ENCODE assay signal across 1 fruit fly cellular context in the genomic region with DNA sequence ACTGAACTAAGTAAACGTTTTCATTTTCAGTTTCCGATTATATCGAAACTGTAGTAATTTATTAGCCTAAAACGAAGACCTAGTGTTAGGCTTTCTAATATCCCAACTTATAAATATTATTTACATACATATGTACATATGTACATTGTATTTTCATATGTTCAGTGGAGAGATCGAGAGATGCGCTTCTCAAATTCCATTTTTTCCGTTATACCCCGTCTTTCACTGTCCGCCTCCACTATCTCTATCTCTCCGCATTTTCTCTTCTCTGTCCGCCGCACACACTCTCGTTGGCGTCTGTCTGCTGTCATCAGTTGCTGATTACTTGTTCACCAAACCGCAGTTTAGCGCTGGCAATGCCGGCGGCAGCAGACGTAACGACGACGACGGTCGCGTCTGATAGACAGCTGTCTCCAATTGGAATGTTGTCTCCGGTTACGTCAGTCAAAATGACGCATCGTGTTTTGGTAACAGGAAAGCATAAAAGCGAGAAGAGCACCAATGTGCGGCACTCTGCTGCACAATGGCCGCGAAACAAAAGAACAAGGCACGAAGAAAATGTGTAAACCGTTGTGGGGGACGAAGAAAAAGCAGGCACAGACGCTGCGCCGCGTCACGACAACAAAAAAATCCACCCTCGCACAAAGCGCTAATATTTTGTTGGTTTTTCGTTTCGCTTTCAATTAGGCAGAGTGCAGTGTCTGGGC.
TF ChIP-seq lines count a peak whose summit lies in the region.

A gene (plus strand): TSS at position 340 of the 707 bp plus-strand sequence.

TF ChIP-seq in whole organism, embryonic, 481 proteins besides CTCF, POLR2A, EP300 and RAD21 (continued from another document and continues in another):
- TF ChIP-seq CG13123 (GFP tag; optimal IDR thresholded peaks at IDR 0.05; lab: Kevin White, UChicago) (no peak), CG17186 (GFP tag; optimal IDR thresholded peaks at IDR 0.05; lab: Kevin White, UChicago) (no peak), lab (GFP tag; optimal IDR thresholded peaks at IDR 0.05; lab: Kevin White, UChicago) (no peak), zen2 (GFP tag; IDR thresholded peaks at IDR 0.05; lab: Robert Waterston, UW; ENCODE audit: partially characterized antibody) (0 out of 3 replicates have a peak, but pooled peaks have one; percentile 50), CG12071 (GFP tag; optimal IDR thresholded peaks at IDR 0.05; lab: Kevin White, UChicago) (peak; percentile 29), CG13775 (GFP tag; optimal IDR thresholded peaks at IDR 0.05; lab: Kevin White, UChicago) (no peak), CG15479 (GFP tag; optimal IDR thresholded peaks at IDR 0.05; lab: Kevin White, UChicago) (peak; percentile 58), Antp (GFP tag; optimal IDR thresholded peaks at IDR 0.05; lab: Kevin White, UChicago) (no peak), ranshi (GFP tag; IDR thresholded peaks at IDR 0.05; lab: Robert Waterston, UW) (no peak), PHDP (tag; optimal IDR thresholded peaks at IDR 0.05; lab: Kevin White, UChicago) (no peak), CG8290 (GFP tag; optimal IDR thresholded peaks at IDR 0.05; lab: Kevin White, UChicago) (no peak), CG8290 (tag; optimal IDR thresholded peaks at IDR 0.05; lab: Kevin White, UChicago) (peak in 1 of 2 experiments; percentile 29), nerfin-1 (tag; optimal IDR thresholded peaks at IDR 0.05; lab: Kevin White, UChicago) (no peak), nmo (GFP tag; optimal IDR thresholded peaks at IDR 0.05; lab: Kevin White, UChicago) (no peak), Oaz (GFP tag; IDR thresholded peaks at IDR 0.05; lab: Robert Waterston, UW) (no peak), CG2202 (tag; optimal IDR thresholded peaks at IDR 0.05; lab: Kevin White, UChicago) (no peak), Sox100B (GFP tag; optimal IDR thresholded peaks at IDR 0.05; lab: Kevin White, UChicago) (no peak), hb (GFP tag; IDR thresholded peaks at IDR 0.05; lab: Robert Waterston, UW; ENCODE audit: partially characterized antibody) (no peak), CG6854 (GFP tag; optimal IDR thresholded peaks at IDR 0.05; lab: Kevin White, UChicago) (no peak), abd-A (tag; optimal IDR thresholded peaks at IDR 0.05; lab: Kevin White, UChicago) (peak; percentile 92), CG10209 (GFP tag; optimal IDR thresholded peaks at IDR 0.05; lab: Kevin White, UChicago) (peak; percentile 58), CG10147 (GFP tag; optimal IDR thresholded peaks at IDR 0.05; lab: Kevin White, UChicago) (no peak), Hr51 (GFP tag; optimal IDR thresholded peaks at IDR 0.05; lab: Kevin White, UChicago) (no peak), so (GFP tag; IDR thresholded peaks at IDR 0.05; lab: Robert Waterston, UW) (peak; percentile 72; the same call in 1 of the 3 replicates), cg (GFP tag; optimal IDR thresholded peaks at IDR 0.05; lab: Kevin White, UChicago) (peak; percentile 38), CG14014 (GFP tag; IDR thresholded peaks at IDR 0.05; lab: Robert Waterston, UW) (no peak), danr (GFP tag; IDR thresholded peaks at IDR 0.05; lab: Robert Waterston, UW) (no peak), BEAF-32 (GFP tag; optimal IDR thresholded peaks at IDR 0.05; lab: Kevin White, UChicago) (peak; percentile 25), dmrt99B (tag; optimal IDR thresholded peaks at IDR 0.05; lab: Kevin White, UChicago) (no peak), CG2875 (GFP tag; optimal IDR thresholded peaks at IDR 0.05; lab: Kevin White, UChicago) (no peak), z (GFP tag; IDR thresholded peaks at IDR 0.05; lab: Robert Waterston, UW) (no peak), CG2120 (GFP tag; optimal IDR thresholded peaks at IDR 0.05; lab: Kevin White, UChicago) (no peak), ERR (GFP tag; optimal IDR thresholded peaks at IDR 0.05; lab: Kevin White, UChicago) (no peak), Doc2 (GFP tag; IDR thresholded peaks at IDR 0.05; lab: Robert Waterston, UW) (no peak), Elba2 (GFP tag; optimal IDR thresholded peaks at IDR 0.05; lab: Kevin White, UChicago) (peak; percentile 85), fd64A (GFP tag; optimal IDR thresholded peaks at IDR 0.05; lab: Kevin White, UChicago) (peak; percentile 16), Xrp1 (GFP tag; IDR thresholded peaks at IDR 0.05; lab: Robert Waterston, UW) (no peak), kni (GFP tag; optimal IDR thresholded peaks at IDR 0.05; lab: Kevin White, UChicago) (peak; percentile 86), CG32532 (GFP tag; IDR thresholded peaks at IDR 0.05; lab: Robert Waterston, UW) (no peak), gce (GFP tag; IDR thresholded peaks at IDR 0.05; lab: Robert Waterston, UW) (no peak), ham (GFP tag; IDR thresholded peaks at IDR 0.05; lab: Robert Waterston, UW) (no peak), CG7839 (tag; optimal IDR thresholded peaks at IDR 0.05; lab: Kevin White, UChicago) (no peak), sim (GFP tag; IDR thresholded peaks at IDR 0.05; lab: Robert Waterston, UW) (no peak), CG4854 (GFP tag; optimal IDR thresholded peaks at IDR 0.05; lab: Kevin White, UChicago) (no peak), Meics (GFP tag; optimal IDR thresholded peaks at IDR 0.05; lab: Kevin White, UChicago) (no peak), D (optimal IDR thresholded peaks at IDR 0.05; lab: Kevin White, UChicago) (peak; percentile 5), D (GFP tag; optimal IDR thresholded peaks at IDR 0.05; lab: Kevin White, UChicago) (no peak), CoRest (tag; optimal IDR thresholded peaks at IDR 0.05; lab: Kevin White, UChicago) (no peak), chm (GFP tag; IDR thresholded peaks at IDR 0.05; lab: Robert Waterston, UW) (peak; percentile 64; the same call in 1 of the 2 replicates), CG6765 (GFP tag; optimal IDR thresholded peaks at IDR 0.05; lab: Kevin White, UChicago) (no peak), nerfin-2 (GFP tag; IDR thresholded peaks at IDR 0.05; lab: Robert Waterston, UW; ENCODE audit: partially characterized antibody) (peak; percentile 53; the same call in 1 of the 2 replicates), CG32767 (GFP tag; IDR thresholded peaks at IDR 0.05; lab: Robert Waterston, UW) (peak; percentile 60; the same call in 1 of the 2 replicates), CG16863 (GFP tag; optimal IDR thresholded peaks at IDR 0.05; lab: Kevin White, UChicago) (no peak), CG10267 (tag; optimal IDR thresholded peaks at IDR 0.05; lab: Kevin White, UChicago) (no peak), Side (GFP tag; optimal IDR thresholded peaks at IDR 0.05; lab: Kevin White, UChicago) (no peak), bigmax (GFP tag; optimal IDR thresholded peaks at IDR 0.05; lab: Kevin White, UChicago) (no peak), E2f2 (GFP tag; IDR thresholded peaks at IDR 0.05; lab: Robert Waterston, UW) (0 out of 2 replicates have a peak, but pooled peaks have one; percentile 7), sc (optimal IDR thresholded peaks at IDR 0.05; lab: Kevin White, UChicago) (no peak), sc (GFP tag; optimal IDR thresholded peaks at IDR 0.05; lab: Kevin White, UChicago) (no peak), CG17802 (tag; optimal IDR thresholded peaks at IDR 0.05; lab: Kevin White, UChicago) (no peak), phol (tag; optimal IDR thresholded peaks at IDR 0.05; lab: Kevin White, UChicago) (no peak), tna (GFP tag; IDR thresholded peaks at IDR 0.05; lab: Robert Waterston, UW; ENCODE audit: partially characterized antibody) (peak; percentile 46; the same call in 1 of the 2 replicates), Sox102F (GFP tag; optimal IDR thresholded peaks at IDR 0.05; lab: Kevin White, UChicago) (peak; percentile 0), zen (tag; optimal IDR thresholded peaks at IDR 0.05; lab: Kevin White, UChicago) (peak; percentile 70), CG8281 (tag; optimal IDR thresholded peaks at IDR 0.05; lab: Kevin White, UChicago) (no peak), mam (GFP tag; optimal IDR thresholded peaks at IDR 0.05; lab: Kevin White, UChicago) (no peak), crol (GFP tag; IDR thresholded peaks at IDR 0.05; lab: Robert Waterston, UW) (peak; percentile 70), kay (GFP tag; optimal IDR thresholded peaks at IDR 0.05; lab: Kevin White, UChicago) (peak; percentile 47), CG14710 (tag; optimal IDR thresholded peaks at IDR 0.05; lab: Kevin White, UChicago) (no peak), vvl (GFP tag; IDR thresholded peaks at IDR 0.05; lab: Robert Waterston, UW) (peak; percentile 36; the same call in 1 of the 2 replicates), CG10462 (GFP tag; optimal IDR thresholded peaks at IDR 0.05; lab: Kevin White, UChicago) (no peak), ash1 (GFP tag; optimal IDR thresholded peaks at IDR 0.05; lab: Kevin White, UChicago) (no peak), Mes4 (GFP tag; optimal IDR thresholded peaks at IDR 0.05; lab: Kevin White, UChicago) (no peak), CG11247 (GFP tag; IDR thresholded peaks at IDR 0.05; lab: Robert Waterston, UW) (no peak), lola (GFP tag; optimal IDR thresholded peaks at IDR 0.05; lab: Kevin White, UChicago) (no peak), CrebB (tag; optimal IDR thresholded peaks at IDR 0.05; lab: Kevin White, UChicago) (no peak), CG5953 (GFP tag; IDR thresholded peaks at IDR 0.05; lab: Robert Waterston, UW) (0 out of 2 replicates have a peak, but pooled peaks have one; percentile 3), tin (GFP tag; optimal IDR thresholded peaks at IDR 0.05; lab: Kevin White, UChicago) (no peak), CG8089 (GFP tag; optimal IDR thresholded peaks at IDR 0.05; lab: Kevin White, UChicago) (no peak), CG31224 (GFP tag; IDR thresholded peaks at IDR 0.05; lab: Robert Waterston, UW) (peak; percentile 100), CG7271 (tag; optimal IDR thresholded peaks at IDR 0.05; lab: Kevin White, UChicago) (no peak), croc (GFP tag; conservative IDR thresholded peaks at IDR 0.05; lab: Robert Waterston, UW) (no peak), NC2α (GFP tag; optimal IDR thresholded peaks at IDR 0.05; lab: Kevin White, UChicago) (no peak), hkb (optimal IDR thresholded peaks at IDR 0.05; lab: Kevin White, UChicago) (peak; percentile 58), hkb (GFP tag; IDR thresholded peaks at IDR 0.05; lab: Robert Waterston, UW) (no peak), CG17385 (GFP tag; optimal IDR thresholded peaks at IDR 0.05; lab: Kevin White, UChicago) (no peak), pb (GFP tag; optimal IDR thresholded peaks at IDR 0.05; lab: Kevin White, UChicago) (peak; percentile 21), grn (GFP tag; optimal IDR thresholded peaks at IDR 0.05; lab: Kevin White, UChicago) (peak; percentile 54), ci (GFP tag; IDR thresholded peaks at IDR 0.05; lab: Robert Waterston, UW) (peak; percentile 77; the same call in 2 of the 3 replicates), Oli (tag; optimal IDR thresholded peaks at IDR 0.05; lab: Kevin White, UChicago) (no peak), CG42726 (GFP tag; IDR thresholded peaks at IDR 0.05; lab: Robert Waterston, UW; ENCODE audit: partially characterized antibody) (no peak), CG34224 (GFP tag; IDR thresholded peaks at IDR 0.05; lab: Robert Waterston, UW; ENCODE audit: partially characterized antibody) (peak; percentile 59; the same call in 2 of the 3 replicates), CG6813 (GFP tag; optimal IDR thresholded peaks at IDR 0.05; lab: Kevin White, UChicago) (peak; percentile 38), CG18476 (GFP tag; optimal IDR thresholded peaks at IDR 0.05; lab: Kevin White, UChicago) (peak; percentile 93), org-1 (GFP tag; optimal IDR thresholded peaks at IDR 0.05; lab: Kevin White, UChicago) (no peak), CG6689 (GFP tag; IDR thresholded peaks at IDR 0.05; lab: Robert Waterston, UW) (no peak), ems (GFP tag; optimal IDR thresholded peaks at IDR 0.05; lab: Kevin White, UChicago) (no peak), CkIIα-i1 (GFP tag; IDR thresholded peaks at IDR 0.05; lab: Robert Waterston, UW) (no peak), CG17359 (tag; optimal IDR thresholded peaks at IDR 0.05; lab: Kevin White, UChicago) (no peak), nom (GFP tag; optimal IDR thresholded peaks at IDR 0.05; lab: Kevin White, UChicago) (peak; percentile 22), CG4707 (GFP tag; optimal IDR thresholded peaks at IDR 0.05; lab: Kevin White, UChicago) (peak; percentile 37), MESR4 (GFP tag; optimal IDR thresholded peaks at IDR 0.05; lab: Kevin White, UChicago) (no peak), Chrac-16 (GFP tag; optimal IDR thresholded peaks at IDR 0.05; lab: Kevin White, UChicago) (no peak), CG17568 (GFP tag; optimal IDR thresholded peaks at IDR 0.05; lab: Kevin White, UChicago) (no peak), CG2889 (GFP tag; IDR thresholded peaks at IDR 0.05; lab: Robert Waterston, UW) (no peak), ftz-f1 (GFP tag; optimal IDR thresholded peaks at IDR 0.05; lab: Kevin White, UChicago) (peak; percentile 46), Pdp1 (GFP tag; optimal IDR thresholded peaks at IDR 0.05; lab: Kevin White, UChicago) (peak in 1 of 2 experiments; percentile 99), CG34376 (GFP tag; optimal IDR thresholded peaks at IDR 0.05; lab: Kevin White, UChicago) (no peak), oc (tag; optimal IDR thresholded peaks at IDR 0.05; lab: Kevin White, UChicago) (peak; percentile 36), gro (GFP tag; optimal IDR thresholded peaks at IDR 0.05; lab: Kevin White, UChicago) (no peak), vnd (GFP tag; IDR thresholded peaks at IDR 0.05; lab: Robert Waterston, UW; ENCODE audit: partially characterized antibody) (peak; percentile 56; the same call in 1 of the 3 replicates), CG8944 (GFP tag; optimal IDR thresholded peaks at IDR 0.05; lab: Kevin White, UChicago) (no peak), sr (GFP tag; IDR thresholded peaks at IDR 0.05; lab: Robert Waterston, UW) (peak; percentile 42; the same call in 1 of the 3 replicates), tll (GFP tag; optimal IDR thresholded peaks at IDR 0.05; lab: Kevin White, UChicago) (no peak), slbo (GFP tag; IDR thresholded peaks at IDR 0.05; lab: Robert Waterston, UW) (no peak), Aef1 (GFP tag; IDR thresholded peaks at IDR 0.05; lab: Robert Waterston, UW) (0 out of 3 replicates have a peak, but pooled peaks have one; percentile 28), HLHmδ (GFP tag; optimal IDR thresholded peaks at IDR 0.05; lab: Kevin White, UChicago) (peak; percentile 61), CG2199 (GFP tag; IDR thresholded peaks at IDR 0.05; lab: Robert Waterston, UW) (0 out of 3 replicates have a peak, but pooled peaks have one; percentile 44), CG1603 (tag; optimal IDR thresholded peaks at IDR 0.05; lab: Kevin White, UChicago) (no peak), CG17829 (tag; optimal IDR thresholded peaks at IDR 0.05; lab: Kevin White, UChicago) (peak; percentile 87), hbn (GFP tag; IDR thresholded peaks at IDR 0.05; lab: Robert Waterston, UW; ENCODE audit: partially characterized antibody) (0 out of 2 replicates have a peak, but pooled peaks have one; percentile 23), CG6254 (GFP tag; optimal IDR thresholded peaks at IDR 0.05; lab: Kevin White, UChicago) (peak; percentile 36)
